Fruit fly (Drosophila melanogaster): Measurements from ENCODE around the gene Ptp99A.

DNA sequence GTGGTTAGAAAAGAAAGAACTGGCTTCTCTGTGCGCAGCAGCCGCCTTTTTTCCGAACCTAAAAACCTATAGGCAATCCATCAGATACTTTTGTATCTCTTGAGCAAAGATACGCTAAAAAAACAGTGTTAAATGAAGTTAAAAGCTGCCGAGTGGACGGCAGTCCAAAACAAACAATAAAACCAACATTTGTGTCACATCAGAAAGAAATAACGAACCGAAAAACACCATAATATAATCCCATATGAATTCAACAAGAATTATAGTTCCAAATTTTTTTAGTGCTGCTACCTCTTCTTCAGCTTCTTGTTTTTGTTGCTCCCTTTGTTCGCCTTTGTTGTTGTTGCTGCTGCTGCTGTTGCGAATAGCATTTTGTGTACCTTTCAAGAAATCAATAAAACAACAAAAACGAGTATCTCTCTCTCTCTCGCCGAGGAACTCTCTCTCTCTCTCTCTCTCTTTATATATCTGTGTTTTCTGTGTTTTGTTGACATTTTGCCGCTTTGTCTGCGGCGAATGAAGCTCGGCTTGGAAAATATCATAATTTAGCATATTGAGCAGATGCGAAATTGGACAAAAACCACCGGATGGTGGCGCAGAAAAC, 80.4 kb downstream of the Ptp99A start:
- TF ChIP-seq spab (GFP tag; optimal IDR thresholded peaks at IDR 0.05) (no peak), CG6792 (GFP tag; optimal IDR thresholded peaks at IDR 0.05) (no peak), CG3032 (tag; optimal IDR thresholded peaks at IDR 0.05) (no peak), topi (GFP tag; optimal IDR thresholded peaks at IDR 0.05) (no peak), fkh (GFP tag; optimal IDR thresholded peaks at IDR 0.05) (peak; percentile 54), svp (GFP tag) (no peak)
